Fruit fly (Drosophila melanogaster) S2 (cell line): ENCODE data around the gene CG33702.

Experiments used
- CG8478 ChIP-seq: fragments of >200 bp; optimal IDR thresholded peaks from 2 replicates; lab custom pipeline; 2018
- CTCF ChIP-seq, 2 experiments: fragments of >200 bp; optimal IDR thresholded peaks; 2 replicates each; lab custom pipeline; 2018

dm6 chr3L:9469079-9469478 lies 44.1 kb downstream of the CG33702 start:
- TF ChIP-seq CTCF (optimal IDR thresholded peaks at IDR 0.05; lab: Kevin White, UChicago) (no peak), CG8478 (lab: Kevin White, UChicago) (no peak)
